Fruit fly (Drosophila melanogaster): ENCODE data around the gene Usp7.

Gene Usp7

dm6 chrX:12012149-12013097, 16.4 kb downstream of the Usp7 start, which contains the start of the genes CG1492 and regucalcin (continued):
- TF ChIP-seq hbn (GFP tag; IDR thresholded peaks at IDR 0.05; ENCODE audit: partially characterized antibody) (0 out of 2 replicates have a peak, but pooled peaks have one; percentile 22), dimm (GFP tag; IDR thresholded peaks at IDR 0.05) (no peak), E2f1 (GFP tag; IDR thresholded peaks at IDR 0.05) (no peak), btn (GFP tag; optimal IDR thresholded peaks at IDR 0.05) (no peak), CG14710 (tag; optimal IDR thresholded peaks at IDR 0.05) (peak; percentile 47), CG14014 (GFP tag; IDR thresholded peaks at IDR 0.05) (no peak), CG6689 (GFP tag; IDR thresholded peaks at IDR 0.05) (no peak), CG8944 (GFP tag; optimal IDR thresholded peaks at IDR 0.05) (no peak), CG11085 (GFP tag; IDR thresholded peaks at IDR 0.05) (no peak), Dek (tag; optimal IDR thresholded peaks at IDR 0.05) (no peak), NfI (GFP tag; optimal IDR thresholded peaks at IDR 0.05) (no peak), onecut (GFP tag; IDR thresholded peaks at IDR 0.05) (no peak), pzg (GFP tag; optimal IDR thresholded peaks at IDR 0.05) (peak; percentile 85), CG3995 (GFP tag; optimal IDR thresholded peaks at IDR 0.05) (no peak), croc (GFP tag; conservative IDR thresholded peaks at IDR 0.05) (no peak), CrebB (tag; optimal IDR thresholded peaks at IDR 0.05) (peak; percentile 5), Sry-δ (GFP tag; optimal IDR thresholded peaks at IDR 0.05) (peak; percentile 89), CoRest (tag; optimal IDR thresholded peaks at IDR 0.05) (no peak), CG10959 (GFP tag; IDR thresholded peaks at IDR 0.05) (no peak), CG30020 (tag; optimal IDR thresholded peaks at IDR 0.05) (peak; percentile 13), stwl (tag; optimal IDR thresholded peaks at IDR 0.05) (peak; percentile 56), corto (GFP tag; optimal IDR thresholded peaks at IDR 0.05) (no peak), CG15269 (tag; optimal IDR thresholded peaks at IDR 0.05) (no peak), CG13894 (tag; optimal IDR thresholded peaks at IDR 0.05) (no peak), Hr39 (optimal IDR thresholded peaks at IDR 0.05) (no peak), Hmr (GFP tag; optimal IDR thresholded peaks at IDR 0.05) (no peak), CG11504 (tag; optimal IDR thresholded peaks at IDR 0.05) (no peak), Dref (GFP tag; IDR thresholded peaks at IDR 0.05) (peak; percentile 85), B-H1 (GFP tag; IDR thresholded peaks at IDR 0.05) (no peak), MESR4 (GFP tag; optimal IDR thresholded peaks at IDR 0.05) (peak; percentile 29), Hr51 (GFP tag; optimal IDR thresholded peaks at IDR 0.05) (no peak), schlank (tag; optimal IDR thresholded peaks at IDR 0.05) (no peak), wek (GFP tag; optimal IDR thresholded peaks at IDR 0.05) (no peak), Pdp1 (GFP tag; optimal IDR thresholded peaks at IDR 0.05) (no peak), Ptx1 (GFP tag; IDR thresholded peaks at IDR 0.05) (no peak), fru (optimal IDR thresholded peaks at IDR 0.05) (no peak), Rfx (GFP tag; IDR thresholded peaks at IDR 0.05) (peak; percentile 22; the same call in 1 of the 2 replicates), CG1602 (GFP tag; optimal IDR thresholded peaks at IDR 0.05) (no peak), CG17829 (tag; optimal IDR thresholded peaks at IDR 0.05) (no peak), bbx (GFP tag; IDR thresholded peaks at IDR 0.05; ENCODE audit: partially characterized antibody) (peak; percentile 32; the same call in 1 of the 2 replicates), Usf (GFP tag; optimal IDR thresholded peaks at IDR 0.05) (no peak), CG13296 (GFP tag; optimal IDR thresholded peaks at IDR 0.05) (no peak), CG10321 (GFP tag; IDR thresholded peaks at IDR 0.05) (no peak), ewg (GFP tag; optimal IDR thresholded peaks at IDR 0.05) (no peak), pfk (GFP tag; optimal IDR thresholded peaks at IDR 0.05) (no peak), CG17186 (GFP tag; optimal IDR thresholded peaks at IDR 0.05) (peak; percentile 69), pum (GFP tag; optimal IDR thresholded peaks at IDR 0.05) (no peak), Doc2 (GFP tag; IDR thresholded peaks at IDR 0.05) (no peak), Abd-B (GFP tag; optimal IDR thresholded peaks at IDR 0.05) (peak; percentile 12)
